Worm (Caenorhabditis elegans): ENCODE results near the gene elof-1.
A peak's percentile ranks its signal among the peaks of the same experiment; 100 is the strongest.

Gene elof-1

DNA sequence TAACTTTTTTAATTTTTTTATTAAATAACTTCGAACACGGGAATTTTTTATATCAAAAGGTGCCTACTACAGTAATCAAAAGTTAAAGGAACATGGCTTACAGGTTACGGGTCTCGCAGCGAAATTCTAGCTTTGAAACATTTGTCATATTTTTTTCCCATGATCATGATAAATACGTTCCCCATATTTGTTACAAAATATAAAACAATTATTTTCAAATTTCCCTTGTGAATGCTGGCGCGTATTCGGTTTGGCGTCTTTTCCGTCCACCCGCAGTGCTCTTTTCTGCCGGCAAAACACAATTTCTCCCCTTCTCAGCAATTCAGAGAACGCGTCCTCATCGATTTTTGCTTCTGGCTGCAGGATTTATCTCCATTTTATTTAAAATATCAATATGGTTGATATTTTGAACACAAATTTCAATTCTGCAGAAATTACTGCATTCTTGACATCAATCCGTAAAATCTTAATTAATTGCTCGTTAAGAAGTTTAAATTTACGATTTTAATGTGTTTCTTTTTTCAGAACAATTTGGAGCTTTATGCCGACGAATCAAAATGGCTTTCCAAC, 15.7 kb downstream of the elof-1 start, which contains the start of gene imb-2 (continued):
- TF ChIP-seq mel-28 (tag; optimal IDR thresholded peaks at IDR 0.05; ENCODE audit: borderline replicate concordance) (no peak), akir-1 (GFP tag; optimal IDR thresholded peaks at IDR 0.05) (no peak), ztf-26 (tag; optimal IDR thresholded peaks at IDR 0.05) (no peak), efl-1 (GFP tag; optimal IDR thresholded peaks at IDR 0.05) (peak; percentile 40), mxl-1 (tag; optimal IDR thresholded peaks at IDR 0.05) (no peak), zim-3 (tag; optimal IDR thresholded peaks at IDR 0.05) (no peak), D2030.7 (GFP tag; IDR thresholded peaks at IDR 0.05) (peak; percentile 40; the same call in 1 of the 2 replicates), unc-62 (GFP tag; optimal IDR thresholded peaks at IDR 0.05) (no peak), let-607 (tag; optimal IDR thresholded peaks at IDR 0.05) (peak in 1 of 2 experiments; percentile 15), F33H1.4 (GFP tag; IDR thresholded peaks at IDR 0.05) (peak; percentile 86), ceh-91 (GFP tag; IDR thresholded peaks at IDR 0.05) (peak; percentile 52; the same call in 1 of the 2 replicates), fkh-3 (tag; optimal IDR thresholded peaks at IDR 0.05) (no peak), F39B2.1 (GFP tag; IDR thresholded peaks at IDR 0.05) (no peak), Y53F4B.3 (GFP tag; IDR thresholded peaks at IDR 0.05) (no peak), lin-40 (tag; optimal IDR thresholded peaks at IDR 0.05) (peak; percentile 36), gei-17 (GFP tag; optimal IDR thresholded peaks at IDR 0.05) (no peak), ceh-100 (GFP tag; IDR thresholded peaks at IDR 0.05) (no peak), lin-35 (GFP tag; optimal IDR thresholded peaks at IDR 0.05) (peak in 1 of 3 experiments; percentile 73), snpc-3.4 (tag; optimal IDR thresholded peaks at IDR 0.05) (peak; percentile 13), ztf-28 (GFP tag; IDR thresholded peaks at IDR 0.05) (no peak), K12H6.12 (tag; optimal IDR thresholded peaks at IDR 0.05) (peak; percentile 60), hlh-26 (GFP tag; conservative IDR thresholded peaks at IDR 0.05) (no peak), snpc-1.3 (tag; optimal IDR thresholded peaks at IDR 0.05; ENCODE audit: insufficient read depth) (peak; percentile 2), him-1 (tag; optimal IDR thresholded peaks at IDR 0.05) (peak; percentile 3), ztf-22 (GFP tag; optimal IDR thresholded peaks at IDR 0.05) (no peak), hsf-1 (GFP tag; IDR thresholded peaks at IDR 0.05) (no peak), Y79H2A.3 (GFP tag; conservative IDR thresholded peaks at IDR 0.05) (no peak), nhr-90 (tag; optimal IDR thresholded peaks at IDR 0.05) (no peak), F49E8.2 (tag; optimal IDR thresholded peaks at IDR 0.05; ENCODE audit: insufficient read depth) (peak; percentile 3), lin-26 (GFP tag; IDR thresholded peaks at IDR 0.05) (no peak), cebp-2 (GFP tag; IDR thresholded peaks at IDR 0.05) (no peak), ztf-3 (GFP tag; optimal IDR thresholded peaks at IDR 0.05) (no peak), rpc-1 (optimal IDR thresholded peaks at IDR 0.05) (no peak), rpc-1 (tag; optimal IDR thresholded peaks at IDR 0.05) (no peak), madf-10 (tag; optimal IDR thresholded peaks at IDR 0.05) (no peak), ama-1 (optimal IDR thresholded peaks at IDR 0.05) (no peak), ama-1 (GFP tag; optimal IDR thresholded peaks at IDR 0.05) (no peak), mes-4 (tag; optimal IDR thresholded peaks at IDR 0.05) (no peak), aptf-2 (GFP tag; conservative IDR thresholded peaks at IDR 0.05) (no peak), sptf-2 (GFP tag; optimal IDR thresholded peaks at IDR 0.05) (no peak), hrde-1 (tag; optimal IDR thresholded peaks at IDR 0.05; ENCODE audit: borderline replicate concordance) (peak; percentile 1), sea-2 (GFP tag; IDR thresholded peaks at IDR 0.05) (no peak), ZK185.1 (tag; optimal IDR thresholded peaks at IDR 0.05; ENCODE audit: poor library complexity, severe bottlenecking) (no peak), sdz-38 (tag; optimal IDR thresholded peaks at IDR 0.05) (no peak), attf-6 (GFP tag; IDR thresholded peaks at IDR 0.05) (no peak), die-1 (tag; optimal IDR thresholded peaks at IDR 0.05) (no peak), hlh-12 (tag; optimal IDR thresholded peaks at IDR 0.05) (no peak), B0336.3 (GFP tag; IDR thresholded peaks at IDR 0.05) (no peak), nhr-80 (tag; optimal IDR thresholded peaks at IDR 0.05) (peak; percentile 44)
